Worm (Caenorhabditis elegans): ENCODE results near the gene sri-20.
A peak's percentile ranks its signal among the peaks of the same experiment; 100 is the strongest.

The sri-20 gene

ce11 chrV:10342904-10343303, 25.5 kb upstream of the sri-20 start, which contains the start of gene K07C5.3:
Gene K07C5.3, plus strand, starts transcription at chrV:10343032.
- no peak for TF ChIP-seq rec-8 (tag; optimal IDR thresholded peaks at IDR 0.05)
- TF ChIP-seq B0035.1 (tag; optimal IDR thresholded peaks at IDR 0.05) = no peak
- no peak for TF ChIP-seq mes-4 (tag; optimal IDR thresholded peaks at IDR 0.05)
- 0 out of 2 replicates have a peak, but pooled peaks have one; percentile 59 for TF ChIP-seq ekl-4 (GFP tag; IDR thresholded peaks at IDR 0.05)
- TF ChIP-seq repo-1 (tag; optimal IDR thresholded peaks at IDR 0.05) = no peak
- TF ChIP-seq madf-3 (GFP tag; IDR thresholded peaks at IDR 0.05) = peak; percentile 76
- no peak for TF ChIP-seq lin-35 (GFP tag; optimal IDR thresholded peaks at IDR 0.05)
- no peak for TF ChIP-seq mxl-1 (tag; optimal IDR thresholded peaks at IDR 0.05)
- no peak for TF ChIP-seq somi-1 (GFP tag; optimal IDR thresholded peaks at IDR 0.05)
- TF ChIP-seq athp-1 (tag; optimal IDR thresholded peaks at IDR 0.05) = peak; percentile 74
- TF ChIP-seq lin-26 (GFP tag; IDR thresholded peaks at IDR 0.05) = no peak; the same call in 1 of the 2 replicates
- no peak for TF ChIP-seq egl-18 (GFP tag; IDR thresholded peaks at IDR 0.05)
- TF ChIP-seq cebp-2 (GFP tag; IDR thresholded peaks at IDR 0.05) = no peak
- no peak for TF ChIP-seq hmg-20 (GFP tag; IDR thresholded peaks at IDR 0.05)
- TF ChIP-seq B0261.1 (tag; optimal IDR thresholded peaks at IDR 0.05) = no peak
- TF ChIP-seq nhr-90 (tag; optimal IDR thresholded peaks at IDR 0.05) = no peak
- no peak for TF ChIP-seq nhr-27 (tag; optimal IDR thresholded peaks at IDR 0.05)
- no peak for TF ChIP-seq unc-62 (GFP tag; optimal IDR thresholded peaks at IDR 0.05)
- TF ChIP-seq F52B5.7 (tag; optimal IDR thresholded peaks at IDR 0.05) = peak; percentile 8
- TF ChIP-seq K12H6.12 (tag; optimal IDR thresholded peaks at IDR 0.05) = no peak
- TF ChIP-seq hlh-12 (tag; optimal IDR thresholded peaks at IDR 0.05) = no peak
- no peak for TF ChIP-seq pha-4 (tag; optimal IDR thresholded peaks at IDR 0.05)
- no peak for TF ChIP-seq nfyb-1 (GFP tag; IDR thresholded peaks at IDR 0.05)
- TF ChIP-seq nfya-1 (tag; optimal IDR thresholded peaks at IDR 0.05; ENCODE audit: borderline replicate concordance, insufficient read depth) = no peak
- TF ChIP-seq efl-1 (GFP tag; optimal IDR thresholded peaks at IDR 0.05) = no peak
- TF ChIP-seq chd-7 (tag; optimal IDR thresholded peaks at IDR 0.05) = peak; percentile 38
- peak; percentile 2 for TF ChIP-seq lin-54 (GFP tag; optimal IDR thresholded peaks at IDR 0.05)
- TF ChIP-seq F57A8.1 (GFP tag; optimal IDR thresholded peaks at IDR 0.05) = no peak
- TF ChIP-seq Y79H2A.3 (GFP tag; conservative IDR thresholded peaks at IDR 0.05) = peak; percentile 66; the same call in 1 of the 2 replicates
- no peak for TF ChIP-seq dpl-1 (GFP tag; optimal IDR thresholded peaks at IDR 0.05)
- TF ChIP-seq B0336.3 (GFP tag; IDR thresholded peaks at IDR 0.05) = 0 out of 2 replicates have a peak, but pooled peaks have one; percentile 11
- TF ChIP-seq attf-5 (GFP tag; optimal IDR thresholded peaks at IDR 0.05) = no peak
- no peak for TF ChIP-seq xnd-1 (tag; optimal IDR thresholded peaks at IDR 0.05)
- no peak for TF ChIP-seq unc-130 (GFP tag; optimal IDR thresholded peaks at IDR 0.05)
- no peak for TF ChIP-seq Y67H2A.10 (GFP tag; conservative IDR thresholded peaks at IDR 0.05)
- no peak for TF ChIP-seq ceh-58 (GFP tag; IDR thresholded peaks at IDR 0.05)
- TF ChIP-seq ztf-22 (GFP tag; optimal IDR thresholded peaks at IDR 0.05) = no peak
- no peak for TF ChIP-seq akir-1 (GFP tag; optimal IDR thresholded peaks at IDR 0.05)
- TF ChIP-seq gei-17 (GFP tag; optimal IDR thresholded peaks at IDR 0.05) = no peak
- no peak for TF ChIP-seq let-607 (tag; optimal IDR thresholded peaks at IDR 0.05)
- TF ChIP-seq snpc-4 (GFP tag; optimal IDR thresholded peaks at IDR 0.05) = no peak
- TF ChIP-seq snpc-4 (tag; optimal IDR thresholded peaks at IDR 0.05) = no peak
- no peak for TF ChIP-seq F37B4.10 (GFP tag; IDR thresholded peaks at IDR 0.05)
- TF ChIP-seq F22D6.2 (tag; optimal IDR thresholded peaks at IDR 0.05) = no peak
- TF ChIP-seq zfh-2 (GFP tag; conservative IDR thresholded peaks at IDR 0.05) = no peak
- 0 out of 2 replicates have a peak, but pooled peaks have one; percentile 71 for TF ChIP-seq aptf-3 (GFP tag; IDR thresholded peaks at IDR 0.05)
- TF ChIP-seq F55B11.4 (tag; optimal IDR thresholded peaks at IDR 0.05; ENCODE audit: borderline replicate concordance, insufficient read depth) = no peak
- no peak for TF ChIP-seq mcd-1 (GFP tag; IDR thresholded peaks at IDR 0.05)
- 0 out of 2 replicates have a peak, but pooled peaks have one; percentile 6 for TF ChIP-seq hmg-1.2 (GFP tag; IDR thresholded peaks at IDR 0.05)
